Fruit fly (Drosophila melanogaster) whole organism, prepupa: ENCODE data around the gene CG7246.

Source experiments
- Blimp-1 ChIP-seq: fragments of 200-800 bp; sonication (Bioruptor generic); optimal IDR thresholded peaks from 3 replicates; lab custom pipeline; 2017; ENCODE audit warnings: missing biosample characterization, missing genetic modification characterization, mild to moderate bottlenecking, moderate library complexity, missing genetic modification reagents
- CG10631 ChIP-seq: fragments of 200-800 bp; sonication (Bioruptor generic); optimal IDR thresholded peaks from 2 replicates; lab custom pipeline; 2016; ENCODE audit warnings: missing biosample characterization, missing genetic modification characterization
- CG10669 ChIP-seq: fragments of 200-800 bp; sonication (Bioruptor generic); optimal IDR thresholded peaks from 3 replicates; lab custom pipeline; 2018; ENCODE audit warnings: missing biosample characterization, mild to moderate bottlenecking, missing genetic modification characterization, moderate library complexity
- CG11294 ChIP-seq: fragments of 200-800 bp; sonication (Bioruptor generic); IDR thresholded peaks from 2 replicates; pipeline ENCODE4 v1.3.6; 2022; ENCODE audit warnings: missing biosample characterization, missing genetic modification characterization
- CG11762 ChIP-seq: fragments of 200-800 bp; sonication (Bioruptor generic); optimal IDR thresholded peaks from 3 replicates; lab custom pipeline; 2016; ENCODE audit warnings: missing biosample characterization, missing genetic modification characterization; ENCODE audit not compliant: insufficient read depth
- CG11902 ChIP-seq: fragments of 200-800 bp; sonication (Bioruptor generic); optimal IDR thresholded peaks from 3 replicates; lab custom pipeline; 2016; ENCODE audit warnings: missing biosample characterization, missing genetic modification characterization
- CG15336 ChIP-seq: fragments of 200-800 bp; sonication (Bioruptor generic); IDR thresholded peaks from 2 replicates; pipeline ENCODE4 v1.3.6; 2022; ENCODE audit warnings: missing biosample characterization, missing genetic modification characterization
- CG1621 ChIP-seq: fragments of 200-800 bp; sonication (Bioruptor generic); optimal IDR thresholded peaks from 3 replicates; lab custom pipeline; 2018; ENCODE audit warnings: missing biosample characterization, mild to moderate bottlenecking, missing genetic modification characterization
- CG3032 ChIP-seq: fragments of 200-800 bp; optimal IDR thresholded peaks from 2 replicates; lab custom pipeline; 2019; ENCODE audit warnings: missing biosample characterization, mild to moderate bottlenecking, missing genetic modification characterization, moderate library complexity
- CG31627 ChIP-seq: fragments of 200-800 bp; sonication (Bioruptor generic); optimal IDR thresholded peaks from 3 replicates; lab custom pipeline; 2016; ENCODE audit warnings: missing biosample characterization, missing genetic modification characterization
- CG32006 ChIP-seq: fragments of 200-800 bp; sonication (Bioruptor generic); optimal IDR thresholded peaks from 3 replicates; lab custom pipeline; 2017; ENCODE audit warnings: missing biosample characterization, mild to moderate bottlenecking, missing genetic modification characterization
- CG34406 ChIP-seq: fragments of 200-800 bp; sonication (Bioruptor generic); optimal IDR thresholded peaks from 3 replicates; lab custom pipeline; 2016; ENCODE audit warnings: missing biosample characterization, missing genetic modification characterization
- CG4318 ChIP-seq: fragments of 200-800 bp; sonication (Bioruptor generic); optimal IDR thresholded peaks from 3 replicates; lab custom pipeline; 2017; ENCODE audit warnings: missing biosample characterization, mild to moderate bottlenecking, missing genetic modification characterization
- CG6163 ChIP-seq: fragments of 200-800 bp; sonication (Bioruptor generic); IDR thresholded peaks from 3 replicates; pipeline ENCODE4 v1.3.6; 2022; ENCODE audit warnings: missing biosample characterization, missing genetic modification characterization
- CG6276 ChIP-seq: fragments of 200-800 bp; sonication (Bioruptor generic); optimal IDR thresholded peaks from 2 replicates; lab custom pipeline; 2017; ENCODE audit warnings: missing biosample characterization, mild to moderate bottlenecking, missing genetic modification characterization
- CG6792 ChIP-seq: fragments of 200-800 bp; sonication (Bioruptor generic); optimal IDR thresholded peaks from 3 replicates; lab custom pipeline; 2016; ENCODE audit warnings: missing biosample characterization, missing genetic modification characterization
- CG6808 ChIP-seq: fragments of 200-800 bp; sonication (Bioruptor generic); optimal IDR thresholded peaks from 3 replicates; lab custom pipeline; 2017; ENCODE audit warnings: missing biosample characterization, missing genetic modification characterization, mild to moderate bottlenecking, moderate library complexity, missing genetic modification reagents
- CG7368 ChIP-seq: fragments of 200-800 bp; sonication (Bioruptor generic); optimal IDR thresholded peaks from 3 replicates; lab custom pipeline; 2016; ENCODE audit warnings: missing biosample characterization, missing genetic modification characterization
- CG8119 ChIP-seq: fragments of 200-800 bp; sonication (Bioruptor generic); IDR thresholded peaks from 3 replicates; pipeline ENCODE4 v1.3.6; 2022; ENCODE audit warnings: missing biosample characterization, missing genetic modification characterization
- CG8319 ChIP-seq: fragments of 200-800 bp; sonication (Bioruptor generic); optimal IDR thresholded peaks from 3 replicates; lab custom pipeline; 2016; ENCODE audit warnings: missing biosample characterization, missing genetic modification characterization
- CG8632 ChIP-seq: fragments of 200-800 bp; sonication (Bioruptor generic); optimal IDR thresholded peaks from 3 replicates; lab custom pipeline; 2016; ENCODE audit warnings: missing biosample characterization, missing genetic modification characterization
- CG9139 ChIP-seq: fragments of 200-800 bp; sonication (Bioruptor generic); optimal IDR thresholded peaks from 3 replicates; lab custom pipeline; 2017; ENCODE audit warnings: missing biosample characterization, mild to moderate bottlenecking, missing genetic modification characterization
- Eip75B ChIP-seq: fragments of 200-800 bp; sonication (Bioruptor generic); optimal IDR thresholded peaks from 3 replicates; lab custom pipeline; 2016; ENCODE audit warnings: missing biosample characterization, missing genetic modification characterization
- Eip78C ChIP-seq: fragments of 200-800 bp; sonication (Bioruptor generic); peaks from one replicate; lab custom pipeline; 2016; ENCODE audit warnings: missing biosample characterization, missing genetic modification characterization
- Eip93F ChIP-seq: fragments of 200-800 bp; sonication (Bioruptor generic); optimal IDR thresholded peaks from 2 replicates; lab custom pipeline; 2016; ENCODE audit warnings: missing biosample characterization, mild to moderate bottlenecking, missing genetic modification characterization
- Ets21C ChIP-seq: fragments of 200-800 bp; sonication (Bioruptor generic); optimal IDR thresholded peaks from 3 replicates; lab custom pipeline; 2016; ENCODE audit warnings: missing biosample characterization, missing genetic modification characterization
- Ets96B ChIP-seq: fragments of 200-800 bp; optimal IDR thresholded peaks from 2 replicates; lab custom pipeline; 2019; ENCODE audit warnings: missing biosample characterization, mild to moderate bottlenecking, missing genetic modification characterization, moderate library complexity
- Gug ChIP-seq: fragments of 200-800 bp; sonication (Bioruptor generic); IDR thresholded peaks from 2 replicates; pipeline ENCODE4 v1.3.6; 2022; ENCODE audit warnings: missing biosample characterization, missing genetic modification characterization
- Hr38 ChIP-seq: sonication (Bioruptor generic); optimal IDR thresholded peaks from 2 replicates; lab custom pipeline; 2016; ENCODE audit warnings: missing biosample characterization, missing genetic modification characterization
- Hr4 ChIP-seq: fragments of 200-800 bp; sonication (Bioruptor generic); optimal IDR thresholded peaks from 3 replicates; lab custom pipeline; 2016; ENCODE audit warnings: missing biosample characterization, missing genetic modification characterization
- Lpt ChIP-seq: fragments of 200-800 bp; sonication (Bioruptor generic); optimal IDR thresholded peaks from 3 replicates; lab custom pipeline; 2016; ENCODE audit warnings: missing biosample characterization, missing genetic modification characterization
- Met ChIP-seq: fragments of 200-800 bp; sonication (Bioruptor generic); optimal IDR thresholded peaks from 3 replicates; lab custom pipeline; 2016; ENCODE audit warnings: missing biosample characterization, missing genetic modification characterization
- OdsH ChIP-seq: fragments of 200-800 bp; sonication (Bioruptor generic); optimal IDR thresholded peaks from 3 replicates; lab custom pipeline; 2016; ENCODE audit warnings: missing biosample characterization, missing genetic modification characterization
- Smox ChIP-seq: fragments of 200-800 bp; sonication (Bioruptor generic); optimal IDR thresholded peaks from 3 replicates; lab custom pipeline; 2016; ENCODE audit warnings: missing biosample characterization, missing genetic modification characterization
- Sox102F ChIP-seq: fragments of 200-800 bp; sonication (Bioruptor generic); optimal IDR thresholded peaks from 2 replicates; lab custom pipeline; 2016; ENCODE audit warnings: missing biosample characterization, mild to moderate bottlenecking, missing genetic modification characterization
- Sox15 ChIP-seq: fragments of 200-800 bp; sonication (Bioruptor generic); optimal IDR thresholded peaks from 3 replicates; lab custom pipeline; 2016; ENCODE audit warnings: missing biosample characterization, missing genetic modification characterization
- achi ChIP-seq: fragments of 200-800 bp; sonication (Bioruptor generic); optimal IDR thresholded peaks from 3 replicates; lab custom pipeline; 2016; ENCODE audit warnings: missing biosample characterization, missing genetic modification characterization
- acj6 ChIP-seq: fragments of 200-800 bp; sonication (Bioruptor generic); optimal IDR thresholded peaks from 3 replicates; lab custom pipeline; 2016; ENCODE audit warnings: missing biosample characterization, missing genetic modification characterization
- cyc ChIP-seq: fragments of 200-800 bp; sonication (Bioruptor generic); optimal IDR thresholded peaks from 3 replicates; lab custom pipeline; 2016; ENCODE audit warnings: missing biosample characterization, missing genetic modification characterization
- dac ChIP-seq: fragments of 200-800 bp; sonication (Bioruptor generic); optimal IDR thresholded peaks from 2 replicates; lab custom pipeline; 2017; ENCODE audit warnings: missing biosample characterization, mild to moderate bottlenecking, missing genetic modification characterization
- dsx ChIP-seq: fragments of 200-800 bp; optimal IDR thresholded peaks from 3 replicates; lab custom pipeline; 2019; ENCODE audit warnings: missing biosample characterization, mild to moderate bottlenecking, missing genetic modification characterization, moderate library complexity; ENCODE audit not compliant: poor library complexity, severe bottlenecking
- eg ChIP-seq: fragments of 200-800 bp; sonication (Bioruptor generic); IDR thresholded peaks from 3 replicates; pipeline ENCODE4 v1.3.6; 2022; ENCODE audit warnings: missing biosample characterization, missing genetic modification characterization
- esn ChIP-seq: fragments of 200-800 bp; sonication (Bioruptor generic); optimal IDR thresholded peaks from 2 replicates; lab custom pipeline; 2016; ENCODE audit warnings: missing biosample characterization, mild to moderate bottlenecking, missing genetic modification characterization, moderate library complexity
- fkh ChIP-seq: fragments of 200-800 bp; sonication (Bioruptor generic); optimal IDR thresholded peaks from 3 replicates; lab custom pipeline; 2017; ENCODE audit warnings: missing biosample characterization, mild to moderate bottlenecking, missing genetic modification characterization, moderate library complexity
- lz ChIP-seq: fragments of 200-800 bp; sonication (Bioruptor generic); optimal IDR thresholded peaks from 3 replicates; lab custom pipeline; 2016; ENCODE audit warnings: missing biosample characterization, missing genetic modification characterization
- net ChIP-seq: fragments of 200-800 bp; sonication (Bioruptor generic); optimal IDR thresholded peaks from 3 replicates; lab custom pipeline; 2016; ENCODE audit warnings: missing biosample characterization, missing genetic modification characterization
- pdm3 ChIP-seq: fragments of 200-800 bp; sonication (Bioruptor generic); optimal IDR thresholded peaks from 3 replicates; lab custom pipeline; 2016; ENCODE audit warnings: missing biosample characterization, missing genetic modification characterization
- salr ChIP-seq, 2 experiments: fragments of 200-800 bp; sonication (Bioruptor generic); optimal IDR thresholded peaks; 3 replicates each; lab custom pipeline; 2016 to 2018; ENCODE audit warnings: missing biosample characterization in 2 of 2, missing genetic modification characterization in 2 of 2, mild to moderate bottlenecking in 1 of 2
- spab ChIP-seq: fragments of 200-800 bp; sonication (Bioruptor generic); optimal IDR thresholded peaks from 2 replicates; lab custom pipeline; 2017; ENCODE audit warnings: missing biosample characterization, mild to moderate bottlenecking, missing genetic modification characterization, missing genetic modification reagents
- ss ChIP-seq, 2 experiments: fragments of 200-800 bp; sonication (Bioruptor generic); optimal IDR thresholded peaks; 2 replicates in 1 of 2; 3 replicates in 1 of 2; lab custom pipeline; 2017 to 2018; ENCODE audit warnings: mild to moderate bottlenecking in 2 of 2, missing biosample characterization in 2 of 2, missing genetic modification characterization in 2 of 2, moderate library complexity in 1 of 2
- topi ChIP-seq: fragments of 200-800 bp; sonication (Bioruptor generic); optimal IDR thresholded peaks from 3 replicates; lab custom pipeline; 2016; ENCODE audit warnings: missing biosample characterization, missing genetic modification characterization
- vri ChIP-seq: fragments of 200-800 bp; sonication (Bioruptor generic); optimal IDR thresholded peaks from 3 replicates; lab custom pipeline; 2016; ENCODE audit warnings: missing biosample characterization, mild to moderate bottlenecking, missing genetic modification characterization

Gene CG7246

DNA sequence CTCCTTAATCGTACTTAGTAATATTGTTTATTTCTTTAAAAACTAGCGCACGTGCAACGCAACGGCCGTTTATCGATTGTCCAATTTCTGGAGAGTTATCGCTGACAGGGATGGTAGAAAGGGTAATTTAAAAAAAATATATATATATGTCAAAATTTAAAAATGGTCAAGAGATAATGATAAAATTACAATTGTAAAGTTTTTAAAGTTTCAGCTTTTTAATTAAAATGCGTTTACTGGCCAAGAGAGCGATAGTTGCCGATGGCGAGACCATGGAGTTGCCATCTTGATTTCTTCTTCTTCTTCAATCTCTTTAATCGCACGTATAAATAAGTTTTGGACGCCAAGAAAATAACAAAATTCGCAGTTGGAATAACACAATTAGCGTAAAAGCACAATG lies at the start of gene CG7246, which contains the start of gene HP1b:
Gene CG7246 (minus strand): TSS at position 96 of the 400 bp plus-strand sequence.
Gene HP1b (plus strand): TSS at position 102 of the 400 bp plus-strand sequence.
- TF ChIP-seq CG10631 (GFP tag; lab: Kevin White, UChicago) (peak; percentile 75), Ets96B (tag; lab: Kevin White, UChicago) (peak; percentile 52), spab (GFP tag; lab: Kevin White, UChicago) (no peak), dac (GFP tag; lab: Kevin White, UChicago) (peak; percentile 9), CG32006 (GFP tag; lab: Kevin White, UChicago) (peak; percentile 53), CG11762 (peak; percentile 52), Hr4 (GFP tag; lab: Kevin White, UChicago) (peak; percentile 72), salr (GFP tag; optimal IDR thresholded peaks at IDR 0.05; lab: Kevin White, UChicago) (peak in 1 of 2 experiments; percentile 51), CG15336 (GFP tag; lab: Robert Waterston, UW) (peak; percentile 36; the same call in 1 of the 2 replicates), Lpt (GFP tag; lab: Kevin White, UChicago) (peak; percentile 48), esn (GFP tag; lab: Kevin White, UChicago) (peak; percentile 78), CG11294 (GFP tag; lab: Robert Waterston, UW) (no peak), Eip78C (GFP tag; lab: Kevin White, UChicago) (peak; percentile 84), CG6163 (GFP tag; lab: Robert Waterston, UW) (peak; percentile 69), net (GFP tag; lab: Kevin White, UChicago) (peak; percentile 43), lz (peak; percentile 67), vri (GFP tag; lab: Kevin White, UChicago) (no peak), CG4318 (GFP tag; lab: Kevin White, UChicago) (no peak), ss (GFP tag; optimal IDR thresholded peaks at IDR 0.05; lab: Kevin White, UChicago) (peak in 1 of 2 experiments; percentile 56), cyc (GFP tag; lab: Kevin White, UChicago) (peak; percentile 61), CG34406 (GFP tag; lab: Kevin White, UChicago) (peak; percentile 44), CG8119 (GFP tag; lab: Robert Waterston, UW) (0 out of 3 replicates have a peak, but pooled peaks have one; percentile 38), acj6 (GFP tag; lab: Kevin White, UChicago) (peak; percentile 68), Eip93F (GFP tag; lab: Kevin White, UChicago) (peak; percentile 52), CG31627 (peak; percentile 58), dsx (GFP tag; lab: Kevin White, UChicago) (peak; percentile 36), Eip75B (peak; percentile 49), Sox15 (GFP tag; lab: Kevin White, UChicago) (peak; percentile 9), Hr38 (GFP tag; lab: Kevin White, UChicago) (no peak), CG6792 (GFP tag; lab: Kevin White, UChicago) (peak; percentile 35), CG7368 (GFP tag; lab: Kevin White, UChicago) (peak; percentile 32), CG6276 (GFP tag; lab: Kevin White, UChicago) (no peak), CG3032 (tag; lab: Kevin White, UChicago) (peak; percentile 73), Smox (GFP tag; lab: Kevin White, UChicago) (peak; percentile 64), CG6808 (GFP tag; lab: Kevin White, UChicago) (peak; percentile 21), achi (GFP tag; lab: Kevin White, UChicago) (peak; percentile 72), Met (GFP tag; lab: Kevin White, UChicago) (peak; percentile 66), topi (GFP tag; lab: Kevin White, UChicago) (peak; percentile 63), CG8319 (GFP tag; lab: Kevin White, UChicago) (peak; percentile 24), Sox102F (peak; percentile 63), CG10669 (GFP tag; lab: Kevin White, UChicago) (peak; percentile 31), CG8632 (peak; percentile 7), CG9139 (GFP tag; lab: Kevin White, UChicago) (no peak), CG1621 (peak; percentile 14), Ets21C (GFP tag; lab: Kevin White, UChicago) (peak; percentile 37), Blimp-1 (no peak), pdm3 (GFP tag; lab: Kevin White, UChicago) (peak; percentile 66), eg (GFP tag; lab: Robert Waterston, UW) (peak; percentile 71), CG11902 (GFP tag; lab: Kevin White, UChicago) (peak; percentile 11), OdsH (GFP tag; lab: Kevin White, UChicago) (peak; percentile 72), Gug (GFP tag; lab: Robert Waterston, UW) (peak; percentile 61; the same call in 1 of the 2 replicates), fkh (no peak)
